In the genomic region with DNA sequence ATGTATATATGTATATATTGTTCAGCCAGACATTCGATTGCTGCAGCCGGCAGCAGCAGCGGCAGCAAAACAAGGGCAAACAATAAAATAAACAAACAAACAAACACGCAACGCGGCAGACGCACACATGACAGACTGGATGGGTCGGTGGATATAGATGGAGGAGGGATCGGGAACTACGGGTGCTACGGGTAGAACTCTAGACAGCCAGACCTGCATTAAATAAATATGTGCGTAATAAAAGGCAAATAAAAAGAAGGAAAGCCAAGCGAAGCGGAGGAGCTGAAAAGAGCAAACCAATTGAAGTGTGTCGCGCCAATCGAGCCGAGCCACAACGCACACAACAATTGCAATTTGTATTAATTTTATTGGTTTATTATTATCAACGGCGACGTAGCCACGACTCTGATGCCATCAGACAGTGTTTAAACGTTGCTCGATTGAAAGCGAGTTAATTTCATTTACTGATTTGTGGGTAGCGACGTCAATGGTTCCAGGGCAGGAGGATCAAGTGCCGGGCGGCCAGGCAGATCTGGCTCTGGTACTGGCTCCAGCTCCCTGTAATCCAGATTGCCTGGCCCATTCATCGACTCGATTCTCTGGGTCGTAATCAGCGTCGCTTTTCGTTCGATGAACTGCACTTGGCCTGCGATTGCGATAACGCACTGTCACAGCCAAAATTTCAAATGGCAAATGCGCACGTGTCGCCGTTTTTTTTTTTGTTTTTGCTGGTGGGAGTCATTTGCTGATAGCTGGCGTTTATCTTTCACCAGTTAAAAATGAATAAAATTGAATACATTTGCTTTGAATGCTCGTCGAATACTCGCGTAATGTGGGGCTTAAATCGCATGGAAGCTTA, we compare ENCODE assay signal across 1 fruit fly cellular context.
TF ChIP-seq lines count a peak whose summit lies in the region.

No protein-coding gene starts in this region.

TF ChIP-seq in whole organism, embryonic, 481 proteins besides CTCF, POLR2A, EP300 and RAD21 (continued from another document and continues in another):
- TF ChIP-seq CG10267 (tag; optimal IDR thresholded peaks at IDR 0.05; lab: Kevin White, UChicago) (peak; percentile 15), CG9727 (GFP tag; optimal IDR thresholded peaks at IDR 0.05; lab: Kevin White, UChicago) (peak; percentile 2), nau (GFP tag; optimal IDR thresholded peaks at IDR 0.05; lab: Kevin White, UChicago) (peak; percentile 56), CG6254 (GFP tag; optimal IDR thresholded peaks at IDR 0.05; lab: Kevin White, UChicago) (peak; percentile 58), aop (GFP tag; IDR thresholded peaks at IDR 0.05; lab: Robert Waterston, UW) (no peak), Bteb2 (GFP tag; optimal IDR thresholded peaks at IDR 0.05; lab: Kevin White, UChicago) (no peak), CG18262 (tag; optimal IDR thresholded peaks at IDR 0.05; lab: Kevin White, UChicago) (peak; percentile 36), Opbp (GFP tag; IDR thresholded peaks at IDR 0.05; lab: Robert Waterston, UW; ENCODE audit: partially characterized antibody) (no peak), gce (GFP tag; IDR thresholded peaks at IDR 0.05; lab: Robert Waterston, UW) (no peak), Drgx (GFP tag; IDR thresholded peaks at IDR 0.05; lab: Robert Waterston, UW) (peak; percentile 69), wek (GFP tag; optimal IDR thresholded peaks at IDR 0.05; lab: Kevin White, UChicago) (peak; percentile 29), HLH54F (GFP tag; optimal IDR thresholded peaks at IDR 0.05; lab: Kevin White, UChicago) (no peak), CG4617 (GFP tag; optimal IDR thresholded peaks at IDR 0.05; lab: Kevin White, UChicago; ENCODE audit: borderline replicate concordance) (no peak), sr (GFP tag; IDR thresholded peaks at IDR 0.05; lab: Robert Waterston, UW) (no peak), bowl (GFP tag; IDR thresholded peaks at IDR 0.05; lab: Robert Waterston, UW) (no peak), HHEX (GFP tag; optimal IDR thresholded peaks at IDR 0.05; lab: Kevin White, UChicago) (peak; percentile 8), CG15696 (tag; optimal IDR thresholded peaks at IDR 0.05; lab: Kevin White, UChicago) (no peak), lbe (GFP tag; optimal IDR thresholded peaks at IDR 0.05; lab: Kevin White, UChicago) (peak; percentile 52), Hr51 (GFP tag; optimal IDR thresholded peaks at IDR 0.05; lab: Kevin White, UChicago) (no peak), CG8290 (GFP tag; optimal IDR thresholded peaks at IDR 0.05; lab: Kevin White, UChicago) (no peak), CG8290 (tag; optimal IDR thresholded peaks at IDR 0.05; lab: Kevin White, UChicago) (peak in 1 of 2 experiments; percentile 69), CG8281 (tag; optimal IDR thresholded peaks at IDR 0.05; lab: Kevin White, UChicago) (no peak), CG3838 (GFP tag; optimal IDR thresholded peaks at IDR 0.05; lab: Kevin White, UChicago) (no peak), kay (GFP tag; optimal IDR thresholded peaks at IDR 0.05; lab: Kevin White, UChicago) (no peak), Mrtf (GFP tag; IDR thresholded peaks at IDR 0.05; lab: Robert Waterston, UW) (no peak), gt (GFP tag; IDR thresholded peaks at IDR 0.05; lab: Robert Waterston, UW) (no peak), HmgZ (tag; optimal IDR thresholded peaks at IDR 0.05; lab: Kevin White, UChicago) (no peak), Ada2b (GFP tag; IDR thresholded peaks at IDR 0.05; lab: Robert Waterston, UW) (no peak), Vsx1 (GFP tag; optimal IDR thresholded peaks at IDR 0.05; lab: Kevin White, UChicago) (no peak), sisA (GFP tag; IDR thresholded peaks at IDR 0.05; lab: Robert Waterston, UW) (no peak), Med (GFP tag; lab: Kevin White, UChicago) (peak; percentile 78), HLH4C (GFP tag; IDR thresholded peaks at IDR 0.05; lab: Robert Waterston, UW; ENCODE audit: partially characterized antibody) (no peak), CG5245 (GFP tag; optimal IDR thresholded peaks at IDR 0.05; lab: Kevin White, UChicago) (no peak), Oli (tag; optimal IDR thresholded peaks at IDR 0.05; lab: Kevin White, UChicago) (no peak), CG7786 (GFP tag; optimal IDR thresholded peaks at IDR 0.05; lab: Kevin White, UChicago) (no peak), CG8388 (GFP tag; optimal IDR thresholded peaks at IDR 0.05; lab: Kevin White, UChicago) (peak; percentile 10), CG7357 (GFP tag; IDR thresholded peaks at IDR 0.05; lab: Robert Waterston, UW) (no peak), ranshi (GFP tag; IDR thresholded peaks at IDR 0.05; lab: Robert Waterston, UW) (no peak), danr (GFP tag; IDR thresholded peaks at IDR 0.05; lab: Robert Waterston, UW) (no peak), tap (tag; optimal IDR thresholded peaks at IDR 0.05; lab: Kevin White, UChicago) (no peak), stc (GFP tag; IDR thresholded peaks at IDR 0.05; lab: Robert Waterston, UW) (no peak), D19A (tag; optimal IDR thresholded peaks at IDR 0.05; lab: Kevin White, UChicago) (peak; percentile 17), nerfin-2 (GFP tag; IDR thresholded peaks at IDR 0.05; lab: Robert Waterston, UW; ENCODE audit: partially characterized antibody) (no peak), CG7556 (GFP tag; optimal IDR thresholded peaks at IDR 0.05; lab: Kevin White, UChicago) (no peak), repo (GFP tag; optimal IDR thresholded peaks at IDR 0.05; lab: Kevin White, UChicago) (no peak), chif (GFP tag; optimal IDR thresholded peaks at IDR 0.05; lab: Kevin White, UChicago) (peak in 1 of 2 experiments; percentile 16), CG9609 (GFP tag; optimal IDR thresholded peaks at IDR 0.05; lab: Kevin White, UChicago) (no peak), Jarid2 (GFP tag; optimal IDR thresholded peaks at IDR 0.05; lab: Kevin White, UChicago) (no peak), odd (GFP tag; optimal IDR thresholded peaks at IDR 0.05; lab: Kevin White, UChicago) (peak; percentile 41), pum (GFP tag; optimal IDR thresholded peaks at IDR 0.05; lab: Kevin White, UChicago) (no peak), CG14014 (GFP tag; IDR thresholded peaks at IDR 0.05; lab: Robert Waterston, UW) (no peak), ato (GFP tag; IDR thresholded peaks at IDR 0.05; lab: Robert Waterston, UW; ENCODE audit: partially characterized antibody) (no peak), MBD-R2 (GFP tag; IDR thresholded peaks at IDR 0.05; lab: Robert Waterston, UW) (no peak), Dek (tag; optimal IDR thresholded peaks at IDR 0.05; lab: Kevin White, UChicago) (no peak), Optix (GFP tag; IDR thresholded peaks at IDR 0.05; lab: Robert Waterston, UW) (no peak), CG32532 (GFP tag; IDR thresholded peaks at IDR 0.05; lab: Robert Waterston, UW) (no peak), ap (GFP tag; IDR thresholded peaks at IDR 0.05; lab: Robert Waterston, UW) (no peak), CG31365 (tag; optimal IDR thresholded peaks at IDR 0.05; lab: Kevin White, UChicago) (peak; percentile 11), CG6854 (GFP tag; optimal IDR thresholded peaks at IDR 0.05; lab: Kevin White, UChicago) (no peak), CG32772 (GFP tag; IDR thresholded peaks at IDR 0.05; lab: Robert Waterston, UW) (no peak), jumu (GFP tag; optimal IDR thresholded peaks at IDR 0.05; lab: Kevin White, UChicago) (no peak), lmd (GFP tag; IDR thresholded peaks at IDR 0.05; lab: Robert Waterston, UW) (no peak), CG8478 (optimal IDR thresholded peaks at IDR 0.05; lab: Kevin White, UChicago) (no peak), CG4424 (GFP tag; optimal IDR thresholded peaks at IDR 0.05; lab: Kevin White, UChicago) (peak; percentile 27), amos (GFP tag; IDR thresholded peaks at IDR 0.05; lab: Robert Waterston, UW; ENCODE audit: partially characterized antibody) (no peak), Ptx1 (GFP tag; IDR thresholded peaks at IDR 0.05; lab: Robert Waterston, UW) (no peak), CG5953 (GFP tag; IDR thresholded peaks at IDR 0.05; lab: Robert Waterston, UW) (no peak), ftz-f1 (GFP tag; optimal IDR thresholded peaks at IDR 0.05; lab: Kevin White, UChicago) (no peak), cas (GFP tag; IDR thresholded peaks at IDR 0.05; lab: Robert Waterston, UW) (no peak), Spps (tag; optimal IDR thresholded peaks at IDR 0.05; lab: Kevin White, UChicago) (peak; percentile 52), CG17612 (GFP tag; IDR thresholded peaks at IDR 0.05; lab: Robert Waterston, UW) (no peak), CG17802 (tag; optimal IDR thresholded peaks at IDR 0.05; lab: Kevin White, UChicago) (peak; percentile 17), insv (GFP tag; optimal IDR thresholded peaks at IDR 0.05; lab: Kevin White, UChicago) (no peak), CG11696 (GFP tag; IDR thresholded peaks at IDR 0.05; lab: Robert Waterston, UW) (no peak), CG7839 (tag; optimal IDR thresholded peaks at IDR 0.05; lab: Kevin White, UChicago) (no peak), Fer1 (GFP tag; optimal IDR thresholded peaks at IDR 0.05; lab: Kevin White, UChicago) (no peak), Chrac-16 (GFP tag; optimal IDR thresholded peaks at IDR 0.05; lab: Kevin White, UChicago) (no peak), gfzf (GFP tag; optimal IDR thresholded peaks at IDR 0.05; lab: Kevin White, UChicago) (no peak), oc (tag; optimal IDR thresholded peaks at IDR 0.05; lab: Kevin White, UChicago) (peak; percentile 27), CG6813 (GFP tag; optimal IDR thresholded peaks at IDR 0.05; lab: Kevin White, UChicago) (peak; percentile 62), CG4707 (GFP tag; optimal IDR thresholded peaks at IDR 0.05; lab: Kevin White, UChicago) (peak; percentile 48), az2 (GFP tag; optimal IDR thresholded peaks at IDR 0.05; lab: Kevin White, UChicago) (no peak), tna (GFP tag; IDR thresholded peaks at IDR 0.05; lab: Robert Waterston, UW; ENCODE audit: partially characterized antibody) (no peak), Mes4 (GFP tag; optimal IDR thresholded peaks at IDR 0.05; lab: Kevin White, UChicago) (peak; percentile 12), CG12942 (GFP tag; optimal IDR thresholded peaks at IDR 0.05; lab: Kevin White, UChicago) (no peak), Aef1 (GFP tag; IDR thresholded peaks at IDR 0.05; lab: Robert Waterston, UW) (no peak), pnt (GFP tag; optimal IDR thresholded peaks at IDR 0.05; lab: Kevin White, UChicago) (no peak), sob (GFP tag; IDR thresholded peaks at IDR 0.05; lab: Robert Waterston, UW) (no peak), eyg (GFP tag; optimal IDR thresholded peaks at IDR 0.05; lab: Kevin White, UChicago) (no peak), ewg (GFP tag; optimal IDR thresholded peaks at IDR 0.05; lab: Kevin White, UChicago) (peak; percentile 15), Xbp1 (GFP tag; optimal IDR thresholded peaks at IDR 0.05; lab: Kevin White, UChicago) (no peak), YL-1 (GFP tag; optimal IDR thresholded peaks at IDR 0.05; lab: Kevin White, UChicago) (no peak), ab (GFP tag; optimal IDR thresholded peaks at IDR 0.05; lab: Kevin White, UChicago) (no peak), CG4328 (GFP tag; optimal IDR thresholded peaks at IDR 0.05; lab: Kevin White, UChicago) (no peak), CG3995 (GFP tag; optimal IDR thresholded peaks at IDR 0.05; lab: Kevin White, UChicago) (no peak), Blimp-1 (GFP tag; optimal IDR thresholded peaks at IDR 0.05; lab: Kevin White, UChicago) (peak; percentile 61), dpn (GFP tag; optimal IDR thresholded peaks at IDR 0.05; lab: Kevin White, UChicago) (no peak), CG13296 (GFP tag; optimal IDR thresholded peaks at IDR 0.05; lab: Kevin White, UChicago) (no peak), vvl (GFP tag; IDR thresholded peaks at IDR 0.05; lab: Robert Waterston, UW) (no peak), Sry-δ (GFP tag; optimal IDR thresholded peaks at IDR 0.05; lab: Kevin White, UChicago) (no peak), dmrt99B (tag; optimal IDR thresholded peaks at IDR 0.05; lab: Kevin White, UChicago) (no peak), fd3F (GFP tag; optimal IDR thresholded peaks at IDR 0.05; lab: Kevin White, UChicago) (no peak), CG2202 (tag; optimal IDR thresholded peaks at IDR 0.05; lab: Kevin White, UChicago) (peak; percentile 84), CG15479 (GFP tag; optimal IDR thresholded peaks at IDR 0.05; lab: Kevin White, UChicago) (no peak), zfh1 (GFP tag; IDR thresholded peaks at IDR 0.05; lab: Robert Waterston, UW) (no peak), chm (GFP tag; IDR thresholded peaks at IDR 0.05; lab: Robert Waterston, UW) (no peak), CG12071 (GFP tag; optimal IDR thresholded peaks at IDR 0.05; lab: Kevin White, UChicago) (peak; percentile 42), CG3065 (GFP tag; optimal IDR thresholded peaks at IDR 0.05; lab: Kevin White, UChicago) (no peak), CG15073 (GFP tag; optimal IDR thresholded peaks at IDR 0.05; lab: Kevin White, UChicago) (no peak), GATAe (GFP tag; conservative IDR thresholded peaks at IDR 0.05; lab: Robert Waterston, UW) (no peak), CkIIα-i1 (GFP tag; IDR thresholded peaks at IDR 0.05; lab: Robert Waterston, UW) (no peak), Xrp1 (GFP tag; IDR thresholded peaks at IDR 0.05; lab: Robert Waterston, UW) (no peak), Dfd (GFP tag; optimal IDR thresholded peaks at IDR 0.05; lab: Kevin White, UChicago) (no peak), CG8359 (GFP tag; optimal IDR thresholded peaks at IDR 0.05; lab: Kevin White, UChicago; ENCODE audit: borderline replicate concordance) (peak; percentile 55), CG7271 (tag; optimal IDR thresholded peaks at IDR 0.05; lab: Kevin White, UChicago) (no peak), usp (GFP tag; optimal IDR thresholded peaks at IDR 0.05; lab: Kevin White, UChicago) (no peak), Ravus (GFP tag; IDR thresholded peaks at IDR 0.05; lab: Robert Waterston, UW) (no peak), CG11085 (GFP tag; IDR thresholded peaks at IDR 0.05; lab: Robert Waterston, UW) (no peak), CG1832 (GFP tag; optimal IDR thresholded peaks at IDR 0.05; lab: Kevin White, UChicago) (no peak), Poxn (GFP tag; IDR thresholded peaks at IDR 0.05; lab: Robert Waterston, UW) (no peak), Dll (GFP tag; IDR thresholded peaks at IDR 0.05; lab: Robert Waterston, UW; ENCODE audit: partially characterized antibody) (no peak), toy (GFP tag; IDR thresholded peaks at IDR 0.05; lab: Robert Waterston, UW) (no peak), CG16813 (GFP tag; IDR thresholded peaks at IDR 0.05; lab: Robert Waterston, UW; ENCODE audit: partially characterized antibody) (no peak), Myb (GFP tag; optimal IDR thresholded peaks at IDR 0.05; lab: Kevin White, UChicago) (no peak), CG12104 (GFP tag; optimal IDR thresholded peaks at IDR 0.05; lab: Kevin White, UChicago) (no peak), hkb (optimal IDR thresholded peaks at IDR 0.05; lab: Kevin White, UChicago) (no peak), hkb (GFP tag; IDR thresholded peaks at IDR 0.05; lab: Robert Waterston, UW) (no peak), CG17359 (tag; optimal IDR thresholded peaks at IDR 0.05; lab: Kevin White, UChicago) (peak; percentile 7)
